Fruit fly (Drosophila melanogaster) whole organism, embryonic: ENCODE results near the gene CG15142.
A peak's percentile ranks its signal among the peaks of the same experiment; 100 is the strongest.

Experiments
- Adf1 ChIP-seq: fragments of 200-800 bp; sonication (Bioruptor generic); IDR thresholded peaks from 2 replicates; pipeline ENCODE4 v1.3.6; 2022; ENCODE audit warnings: missing biosample characterization, missing genetic modification characterization
- Atf-2 ChIP-seq: fragments of 200-800 bp; sonication (Bioruptor generic); optimal IDR thresholded peaks from 2 replicates; lab custom pipeline; 2016; ENCODE audit warnings: missing biosample characterization, missing genetic modification characterization
- CG11085 ChIP-seq: fragments of 200-800 bp; sonication (Bioruptor generic); IDR thresholded peaks from 2 replicates; pipeline ENCODE4 v1.3.6; 2022; ENCODE audit warnings: missing biosample characterization, missing genetic modification characterization
- CG14441 ChIP-seq: fragments of 200-800 bp; sonication (Bioruptor generic); IDR thresholded peaks from 2 replicates; pipeline ENCODE4 v1.3.6; 2022; ENCODE audit warnings: missing biosample characterization, missing genetic modification characterization
- CG14667 ChIP-seq: fragments of 200-800 bp; sonication (Bioruptor generic); IDR thresholded peaks from 2 replicates; pipeline ENCODE4 v1.3.6; 2022; ENCODE audit warnings: missing biosample characterization, missing genetic modification characterization
- CG1529 ChIP-seq: fragments of 200-800 bp; sonication (Bioruptor generic); optimal IDR thresholded peaks from 3 replicates; lab custom pipeline; 2018; ENCODE audit warnings: missing biosample characterization, missing genetic modification characterization
- CG1647 ChIP-seq: fragments of 200-800 bp; sonication (Bioruptor generic); optimal IDR thresholded peaks from 3 replicates; lab custom pipeline; 2016; ENCODE audit warnings: missing biosample characterization, missing genetic modification characterization
- CG16779 ChIP-seq: fragments of 200-800 bp; sonication (Bioruptor generic); IDR thresholded peaks from 2 replicates; pipeline ENCODE4 v1.3.6; 2022; ENCODE audit warnings: missing biosample characterization, missing genetic modification characterization
- CG17328 ChIP-seq: fragments of 200-800 bp; sonication (Bioruptor generic); IDR thresholded peaks from 2 replicates; pipeline ENCODE4 v1.3.6; 2022; ENCODE audit warnings: missing biosample characterization, missing genetic modification characterization
- CG17361 ChIP-seq: fragments of 200-800 bp; sonication (Bioruptor generic); IDR thresholded peaks from 3 replicates; pipeline ENCODE4 v1.3.6; 2022; ENCODE audit warnings: missing biosample characterization, missing genetic modification characterization
- CG17385 ChIP-seq: fragments of 200-800 bp; sonication (Bioruptor generic); optimal IDR thresholded peaks from 3 replicates; lab custom pipeline; 2018; ENCODE audit warnings: missing biosample characterization, mild to moderate bottlenecking, missing genetic modification characterization
- CG18764 ChIP-seq: fragments of 200-800 bp; sonication (Bioruptor generic); optimal IDR thresholded peaks from 3 replicates; lab custom pipeline; 2016; ENCODE audit warnings: missing biosample characterization, missing genetic modification characterization
- CG4617 ChIP-seq: fragments of 200-800 bp; sonication (Bioruptor generic); optimal IDR thresholded peaks from 3 replicates; lab custom pipeline; 2016; ENCODE audit warnings: missing biosample characterization, missing genetic modification characterization, borderline replicate concordance
- CG6654 ChIP-seq: fragments of 200-800 bp; sonication (Bioruptor generic); optimal IDR thresholded peaks from 2 replicates; lab custom pipeline; 2017; ENCODE audit warnings: missing biosample characterization, mild to moderate bottlenecking, missing genetic modification characterization
- CG7271 ChIP-seq: fragments of 200-800 bp; sonication (Bioruptor generic); optimal IDR thresholded peaks from 2 replicates; lab custom pipeline; 2018; ENCODE audit warnings: missing biosample characterization, mild to moderate bottlenecking, missing genetic modification characterization, moderate library complexity
- CG7786 ChIP-seq: fragments of 200-800 bp; sonication (Bioruptor generic); optimal IDR thresholded peaks from 2 replicates; lab custom pipeline; 2016; ENCODE audit warnings: missing biosample characterization, missing genetic modification characterization
- CG8089 ChIP-seq: fragments of 200-800 bp; sonication (Bioruptor generic); optimal IDR thresholded peaks from 3 replicates; lab custom pipeline; 2016; ENCODE audit warnings: missing biosample characterization, missing genetic modification characterization
- CG9437 ChIP-seq: fragments of 200-800 bp; sonication (Bioruptor generic); optimal IDR thresholded peaks from 2 replicates; lab custom pipeline; 2018; ENCODE audit warnings: missing biosample characterization, mild to moderate bottlenecking, missing genetic modification characterization
- Chrac-16 ChIP-seq: fragments of 200-800 bp; sonication (Bioruptor generic); optimal IDR thresholded peaks from 3 replicates; lab custom pipeline; 2016; ENCODE audit warnings: missing biosample characterization, missing genetic modification characterization
- CkIIα-i1 ChIP-seq: fragments of 200-800 bp; sonication (Bioruptor generic); IDR thresholded peaks from 2 replicates; pipeline ENCODE4 v1.3.6; 2022; ENCODE audit warnings: missing biosample characterization, missing genetic modification characterization
- Dbx ChIP-seq: fragments of 200-800 bp; sonication (Bioruptor generic); IDR thresholded peaks from 3 replicates; pipeline ENCODE4 v1.3.6; 2022; ENCODE audit warnings: missing biosample characterization, missing genetic modification characterization
- Dp ChIP-seq: fragments of 200-800 bp; sonication (Bioruptor generic); optimal IDR thresholded peaks from 2 replicates; lab custom pipeline; 2018; ENCODE audit warnings: missing biosample characterization, mild to moderate bottlenecking, missing genetic modification characterization, moderate library complexity
- Fer2 ChIP-seq: fragments of 200-800 bp; sonication (Bioruptor generic); optimal IDR thresholded peaks from 2 replicates; lab custom pipeline; 2018; ENCODE audit warnings: missing biosample characterization, mild to moderate bottlenecking, missing genetic modification characterization, moderate library complexity
- H2.0 ChIP-seq: fragments of 200-800 bp; sonication (Bioruptor generic); IDR thresholded peaks from 2 replicates; pipeline ENCODE4 v1.3.6; 2022; ENCODE audit warnings: missing biosample characterization, missing genetic modification characterization
- HHEX ChIP-seq: fragments of 200-800 bp; sonication (Bioruptor generic); optimal IDR thresholded peaks from 3 replicates; lab custom pipeline; 2017; ENCODE audit warnings: missing biosample characterization, mild to moderate bottlenecking, missing genetic modification characterization, missing genetic modification reagents
- Hand ChIP-seq: fragments of 200-800 bp; sonication (Bioruptor generic); optimal IDR thresholded peaks from 2 replicates; lab custom pipeline; 2017; ENCODE audit warnings: mild to moderate bottlenecking, missing biosample characterization, missing genetic modification reagents, missing genetic modification characterization
- Neu2 ChIP-seq: fragments of 200-800 bp; sonication (Bioruptor generic); optimal IDR thresholded peaks from 3 replicates; lab custom pipeline; 2016; ENCODE audit warnings: missing biosample characterization, missing genetic modification characterization, borderline replicate concordance
- Opbp ChIP-seq: fragments of 200-800 bp; sonication (Bioruptor generic); IDR thresholded peaks from 3 replicates; pipeline ENCODE4 v1.3.6; 2022; ENCODE audit warnings: missing biosample characterization, missing genetic modification characterization; ENCODE audit not compliant: partially characterized antibody
- Side ChIP-seq: fragments of 200-800 bp; sonication (Bioruptor generic); optimal IDR thresholded peaks from 2 replicates; lab custom pipeline; 2016; ENCODE audit warnings: missing biosample characterization, missing genetic modification characterization
- Sox102F ChIP-seq: fragments of 200-800 bp; sonication (Bioruptor generic); optimal IDR thresholded peaks from 2 replicates; lab custom pipeline; 2018; ENCODE audit warnings: missing biosample characterization, mild to moderate bottlenecking, missing genetic modification characterization, moderate library complexity
- Stat92E ChIP-seq, 3 experiments: fragments of >200 bp in 2 of 3; fragments of 200-800 bp in 1 of 3; sonication (Bioruptor generic) in 1 of 3; optimal IDR thresholded peaks; 2 replicates each; lab custom pipeline; 2017 to 2019; ENCODE audit warnings: missing biosample characterization in 3 of 3, missing genetic modification characterization in 3 of 3, mild to moderate bottlenecking in 1 of 3, moderate library complexity in 1 of 3
- chn ChIP-seq: fragments of 200-800 bp; sonication (Bioruptor generic); optimal IDR thresholded peaks from 2 replicates; lab custom pipeline; 2016; ENCODE audit warnings: missing biosample characterization, missing genetic modification characterization
- crc ChIP-seq: fragments of 200-800 bp; sonication (Bioruptor generic); optimal IDR thresholded peaks from 2 replicates; lab custom pipeline; 2016; ENCODE audit warnings: missing biosample characterization, missing genetic modification characterization
- fd64A ChIP-seq: fragments of 200-800 bp; sonication (Bioruptor generic); optimal IDR thresholded peaks from 3 replicates; lab custom pipeline; 2018; ENCODE audit warnings: missing biosample characterization, mild to moderate bottlenecking, missing genetic modification characterization
- fd96Cb ChIP-seq: fragments of 200-800 bp; sonication (Bioruptor generic); optimal IDR thresholded peaks from 2 replicates; lab custom pipeline; 2018; ENCODE audit warnings: missing biosample characterization, mild to moderate bottlenecking, missing genetic modification characterization, moderate library complexity
- grau ChIP-seq: fragments of 200-800 bp; optimal IDR thresholded peaks from 3 replicates; lab custom pipeline; 2019; ENCODE audit warnings: missing biosample characterization, mild to moderate bottlenecking, missing genetic modification characterization, moderate library complexity
- h ChIP-seq: fragments of >200 bp; optimal IDR thresholded peaks from 2 replicates; lab custom pipeline; 2017
- ken ChIP-seq: fragments of 200-800 bp; sonication (Bioruptor generic); IDR thresholded peaks from 3 replicates; pipeline ENCODE4 v1.3.6; 2022; ENCODE audit warnings: missing biosample characterization, missing genetic modification characterization
- kni ChIP-seq: fragments of 200-800 bp; sonication (Bioruptor generic); optimal IDR thresholded peaks from 3 replicates; lab custom pipeline; 2017; ENCODE audit warnings: mild to moderate bottlenecking, missing biosample characterization, missing genetic modification reagents, missing genetic modification characterization
- knrl ChIP-seq: fragments of 200-800 bp; sonication (Bioruptor generic); IDR thresholded peaks from 3 replicates; pipeline ENCODE4 v1.3.6; 2022; ENCODE audit warnings: missing biosample characterization, missing genetic modification characterization; ENCODE audit not compliant: partially characterized antibody
- lov ChIP-seq, 2 experiments: fragments of 200-800 bp in 1 of 2; fragments of >200 bp in 1 of 2; sonication (Bioruptor generic) in 1 of 2; IDR thresholded peaks in 1 of 2; optimal IDR thresholded peaks in 1 of 2; 2 replicates in 1 of 2; 3 replicates in 1 of 2; pipeline versions ENCODE4 v1.3.6 to Lab custom; 2017 to 2022; ENCODE audit warnings: missing biosample characterization in 1 of 2, missing genetic modification characterization in 1 of 2
- pb ChIP-seq: fragments of 200-800 bp; sonication (Bioruptor generic); optimal IDR thresholded peaks from 3 replicates; lab custom pipeline; 2016; ENCODE audit warnings: missing biosample characterization, missing genetic modification characterization
- row ChIP-seq: fragments of 200-800 bp; sonication (Bioruptor generic); IDR thresholded peaks from 3 replicates; pipeline ENCODE4 v1.3.6; 2022; ENCODE audit warnings: missing biosample characterization, missing genetic modification characterization
- schlank ChIP-seq: fragments of 200-800 bp; sonication (Bioruptor generic); optimal IDR thresholded peaks from 2 replicates; lab custom pipeline; 2018; ENCODE audit warnings: missing biosample characterization, mild to moderate bottlenecking, missing genetic modification characterization
- sim ChIP-seq: fragments of 200-800 bp; sonication (Bioruptor generic); IDR thresholded peaks from 2 replicates; pipeline ENCODE4 v1.3.6; 2022; ENCODE audit warnings: missing biosample characterization, missing genetic modification characterization
- tio ChIP-seq: fragments of 200-800 bp; sonication (Bioruptor generic); optimal IDR thresholded peaks from 2 replicates; lab custom pipeline; 2017; ENCODE audit warnings: missing biosample characterization, missing genetic modification characterization, inconsistent platforms
- tna ChIP-seq: fragments of 200-800 bp; sonication (Bioruptor generic); IDR thresholded peaks from 2 replicates; pipeline ENCODE4 v1.3.6; 2022; ENCODE audit warnings: missing biosample characterization, missing genetic modification characterization; ENCODE audit not compliant: partially characterized antibody
- tx ChIP-seq: fragments of 200-800 bp; sonication (Bioruptor generic); optimal IDR thresholded peaks from 2 replicates; lab custom pipeline; 2016; ENCODE audit warnings: missing biosample characterization, missing genetic modification characterization

The CG15142 gene

DNA sequence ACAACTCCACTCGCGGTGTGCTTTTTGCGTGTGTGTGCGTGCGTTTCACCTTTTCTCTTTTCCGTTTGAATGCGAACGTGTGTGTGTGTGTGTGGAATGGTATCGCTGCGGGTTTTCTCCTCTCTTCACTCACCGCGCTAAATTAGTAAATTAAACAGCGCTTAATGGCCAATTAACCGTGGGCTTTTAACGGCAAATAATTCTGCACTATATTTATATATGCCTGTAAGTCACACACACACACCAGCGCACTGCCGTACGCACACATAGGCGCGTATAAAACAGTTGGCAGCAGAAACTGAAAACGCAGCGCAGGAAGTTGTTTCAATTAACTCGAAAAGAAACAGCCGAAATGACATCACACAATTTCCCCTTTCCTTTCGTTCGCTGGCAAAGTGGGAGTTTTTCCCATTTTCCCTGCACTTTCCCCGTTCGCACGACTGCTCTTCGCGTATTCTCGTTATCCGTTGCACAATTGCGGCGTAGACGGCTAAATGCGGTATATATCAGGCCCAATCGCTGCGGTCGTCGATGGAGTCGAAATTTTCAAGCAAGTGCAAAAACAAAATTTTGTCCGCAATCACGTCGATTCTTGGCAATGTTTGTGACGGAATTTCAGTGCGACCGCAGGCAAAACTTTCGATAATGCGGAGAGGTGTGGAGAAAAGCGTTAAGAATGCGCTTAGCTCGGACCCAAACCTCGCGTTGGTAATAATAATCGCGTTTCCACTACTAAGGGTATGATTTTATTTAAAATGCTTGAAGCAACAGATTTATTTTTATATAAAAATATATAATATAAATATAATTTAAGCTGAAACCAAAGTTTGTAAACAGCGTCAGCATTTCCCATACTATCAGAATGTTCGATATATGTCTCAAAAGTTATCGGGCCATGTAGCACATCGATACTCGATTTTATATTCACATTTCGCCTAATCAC is 25.8 kb downstream of the CG15142 start, which contains the start of gene BicD (continued):
- no peak for TF ChIP-seq h (lab: Kevin White, UChicago)
- TF ChIP-seq crc, result no peak
- TF ChIP-seq CG14667 (GFP tag; lab: Robert Waterston, UW), result no peak
- 0 out of 3 replicates have a peak, but pooled peaks have one; percentile 36 for TF ChIP-seq CG17361
- TF ChIP-seq Fer2, result no peak
- TF ChIP-seq tx, result no peak
- no peak for TF ChIP-seq CG1529 (GFP tag; lab: Kevin White, UChicago)
- TF ChIP-seq tio (GFP tag; lab: Kevin White, UChicago), result no peak
- TF ChIP-seq Dp, result peak; percentile 46
- no peak for TF ChIP-seq H2.0 (GFP tag; lab: Robert Waterston, UW)
- TF ChIP-seq HHEX (GFP tag; lab: Kevin White, UChicago), result peak; percentile 6
- no peak for TF ChIP-seq CG7271 (tag; lab: Kevin White, UChicago)
- TF ChIP-seq CkIIα-i1 (GFP tag; lab: Robert Waterston, UW), result no peak
- TF ChIP-seq sim (GFP tag; lab: Robert Waterston, UW), result no peak
- TF ChIP-seq CG1647 (GFP tag; lab: Kevin White, UChicago), result no peak
- TF ChIP-seq fd96Cb (tag; lab: Kevin White, UChicago), result no peak
- TF ChIP-seq Atf-2, result no peak
- peak; percentile 49; the same call in 1 of the 3 replicates for TF ChIP-seq Opbp (GFP tag; lab: Robert Waterston, UW)
- TF ChIP-seq CG6654 (GFP tag; lab: Kevin White, UChicago), result peak; percentile 14
- TF ChIP-seq pb (GFP tag; lab: Kevin White, UChicago), result no peak
- TF ChIP-seq CG9437 (GFP tag; lab: Kevin White, UChicago), result no peak
- peak; percentile 38 for TF ChIP-seq CG4617
- TF ChIP-seq Side, result no peak
- TF ChIP-seq CG14441, result no peak
- peak; percentile 73 for TF ChIP-seq knrl (GFP tag; lab: Robert Waterston, UW)
- no peak for TF ChIP-seq CG8089
- TF ChIP-seq Sox102F (GFP tag; lab: Kevin White, UChicago), result no peak
- TF ChIP-seq tna (GFP tag; lab: Robert Waterston, UW), result no peak; the same call in 1 of the 2 replicates
- no peak for TF ChIP-seq CG18764
- no peak for TF ChIP-seq lov (optimal IDR thresholded peaks at IDR 0.05; lab: Kevin White, UChicago)
- TF ChIP-seq lov (GFP tag; IDR thresholded peaks at IDR 0.05; lab: Robert Waterston, UW), result no peak
- no peak for TF ChIP-seq Hand (GFP tag; lab: Kevin White, UChicago)
- TF ChIP-seq ken, result no peak
- no peak for TF ChIP-seq CG11085
- no peak for TF ChIP-seq schlank (tag; lab: Kevin White, UChicago)
- peak in 1 of 3 experiments; percentile 17 for TF ChIP-seq Stat92E (GFP tag; optimal IDR thresholded peaks at IDR 0.05; lab: Kevin White, UChicago)
- TF ChIP-seq CG17328 (GFP tag; lab: Robert Waterston, UW), result 0 out of 2 replicates have a peak, but pooled peaks have one; percentile 26
- no peak for TF ChIP-seq row (GFP tag; lab: Robert Waterston, UW)
- no peak for TF ChIP-seq Dbx (GFP tag; lab: Robert Waterston, UW)
- TF ChIP-seq chn (GFP tag; lab: Kevin White, UChicago), result no peak
- no peak for TF ChIP-seq fd64A (GFP tag; lab: Kevin White, UChicago)
- no peak for TF ChIP-seq CG7786 (GFP tag; lab: Kevin White, UChicago)
- peak; percentile 3 for TF ChIP-seq kni (GFP tag; lab: Kevin White, UChicago)
- peak; percentile 29 for TF ChIP-seq CG17385 (GFP tag; lab: Kevin White, UChicago)
- TF ChIP-seq grau (tag; lab: Kevin White, UChicago), result peak; percentile 20
- no peak for TF ChIP-seq CG16779 (GFP tag; lab: Robert Waterston, UW)
- TF ChIP-seq Chrac-16 (GFP tag; lab: Kevin White, UChicago), result no peak
- no peak; the same call in 1 of the 2 replicates for TF ChIP-seq Adf1 (GFP tag; lab: Robert Waterston, UW)
- no peak for TF ChIP-seq Neu2 (GFP tag; lab: Kevin White, UChicago)
